Fruit fly (Drosophila melanogaster): ENCODE results near the gene CG12213.
A peak's percentile ranks its signal among the peaks of the same experiment; 100 is the strongest.

CG12213 gene

dm6 chr3R:11992934-11993670, 25.6 kb upstream of the CG12213 start, which contains the start of gene mfas (continued):
- no peak for TF ChIP-seq CG34376 (GFP tag; optimal IDR thresholded peaks at IDR 0.05)
- TF ChIP-seq CG9437 (GFP tag; optimal IDR thresholded peaks at IDR 0.05), result peak; percentile 1
- TF ChIP-seq Poxn (GFP tag; IDR thresholded peaks at IDR 0.05), result no peak
- no peak for TF ChIP-seq CG8281 (tag; optimal IDR thresholded peaks at IDR 0.05)
- TF ChIP-seq CG12942 (GFP tag; optimal IDR thresholded peaks at IDR 0.05), result no peak
- peak; percentile 5 for TF ChIP-seq HmgZ (tag; optimal IDR thresholded peaks at IDR 0.05)
- TF ChIP-seq ash1 (GFP tag; optimal IDR thresholded peaks at IDR 0.05), result no peak
- TF ChIP-seq Atf6 (GFP tag; IDR thresholded peaks at IDR 0.05), result no peak
- TF ChIP-seq Taf1 (GFP tag; IDR thresholded peaks at IDR 0.05), result no peak
- no peak for TF ChIP-seq Hr39 (optimal IDR thresholded peaks at IDR 0.05)
- no peak for TF ChIP-seq Mrtf (GFP tag; IDR thresholded peaks at IDR 0.05)
- TF ChIP-seq ftz-f1 (GFP tag; optimal IDR thresholded peaks at IDR 0.05), result no peak
- TF ChIP-seq bbx (GFP tag; IDR thresholded peaks at IDR 0.05; ENCODE audit: partially characterized antibody), result peak; percentile 22; the same call in 1 of the 2 replicates
- no peak for TF ChIP-seq sima (GFP tag; optimal IDR thresholded peaks at IDR 0.05)
- TF ChIP-seq Deaf1 (tag; optimal IDR thresholded peaks at IDR 0.05), result no peak
- TF ChIP-seq ttk (GFP tag; IDR thresholded peaks at IDR 0.05), result no peak
- TF ChIP-seq onecut (GFP tag; IDR thresholded peaks at IDR 0.05), result peak; percentile 19; the same call in 1 of the 2 replicates
- no peak for TF ChIP-seq Spps (tag; optimal IDR thresholded peaks at IDR 0.05)
- no peak for TF ChIP-seq gcm2 (GFP tag; optimal IDR thresholded peaks at IDR 0.05)
- no peak for TF ChIP-seq CG1602 (GFP tag; optimal IDR thresholded peaks at IDR 0.05)
- TF ChIP-seq Oli (tag; optimal IDR thresholded peaks at IDR 0.05), result no peak
- no peak for TF ChIP-seq CG30431 (GFP tag; optimal IDR thresholded peaks at IDR 0.05)
- no peak; the same call in 1 of the 2 replicates for TF ChIP-seq CG32532 (GFP tag; IDR thresholded peaks at IDR 0.05)
- TF ChIP-seq tup (GFP tag; optimal IDR thresholded peaks at IDR 0.05), result no peak
- peak; percentile 17 for TF ChIP-seq HHEX (GFP tag; optimal IDR thresholded peaks at IDR 0.05)
- no peak for TF ChIP-seq Hand (GFP tag; optimal IDR thresholded peaks at IDR 0.05)
- no peak for TF ChIP-seq CG12744 (GFP tag; optimal IDR thresholded peaks at IDR 0.05)
- no peak for TF ChIP-seq ab (GFP tag; optimal IDR thresholded peaks at IDR 0.05)
- TF ChIP-seq Nf-YC (tag; optimal IDR thresholded peaks at IDR 0.05), result no peak
- TF ChIP-seq jing (GFP tag; optimal IDR thresholded peaks at IDR 0.05), result no peak
- TF ChIP-seq peb (GFP tag; IDR thresholded peaks at IDR 0.05), result no peak
- TF ChIP-seq ken (GFP tag; IDR thresholded peaks at IDR 0.05), result no peak
- TF ChIP-seq lmd (GFP tag; IDR thresholded peaks at IDR 0.05), result no peak
- TF ChIP-seq Mes4 (GFP tag; optimal IDR thresholded peaks at IDR 0.05), result no peak
- TF ChIP-seq bsh (GFP tag; optimal IDR thresholded peaks at IDR 0.05), result peak in 1 of 2 experiments; percentile 52
- no peak for TF ChIP-seq fd3F (GFP tag; optimal IDR thresholded peaks at IDR 0.05)
- TF ChIP-seq fru (optimal IDR thresholded peaks at IDR 0.05), result no peak
- TF ChIP-seq CG9215 (GFP tag; IDR thresholded peaks at IDR 0.05), result no peak
- TF ChIP-seq CG31441 (GFP tag; IDR thresholded peaks at IDR 0.05), result no peak
- TF ChIP-seq esg (GFP tag; conservative IDR thresholded peaks at IDR 0.05), result no peak
- no peak for TF ChIP-seq Max (GFP tag; optimal IDR thresholded peaks at IDR 0.05)
- TF ChIP-seq twi (tag; optimal IDR thresholded peaks at IDR 0.05), result no peak
- TF ChIP-seq schlank (tag; optimal IDR thresholded peaks at IDR 0.05), result no peak
- TF ChIP-seq tx (GFP tag; optimal IDR thresholded peaks at IDR 0.05), result no peak
- no peak for TF ChIP-seq pita (GFP tag; optimal IDR thresholded peaks at IDR 0.05)
- TF ChIP-seq CG7372 (GFP tag; IDR thresholded peaks at IDR 0.05), result no peak
- TF ChIP-seq CG12219 (GFP tag; optimal IDR thresholded peaks at IDR 0.05), result peak; percentile 7
- no peak for TF ChIP-seq sug (tag; optimal IDR thresholded peaks at IDR 0.05)
- no peak for TF ChIP-seq CTCF (GFP tag; optimal IDR thresholded peaks at IDR 0.05)
- no peak for TF ChIP-seq exex (tag; optimal IDR thresholded peaks at IDR 0.05)
- no peak for TF ChIP-seq vnd (GFP tag; IDR thresholded peaks at IDR 0.05; ENCODE audit: partially characterized antibody)
- TF ChIP-seq CG2875 (GFP tag; optimal IDR thresholded peaks at IDR 0.05), result peak; percentile 43
